Fruit fly (Drosophila melanogaster): ENCODE data around the gene myd.

Gene myd

dm6 chr3R:19166077-19166778, 14.2 kb upstream of the myd start (continued):
- TF ChIP-seq pho (GFP tag; optimal IDR thresholded peaks at IDR 0.05) (peak; percentile 39), CG18619 (GFP tag; optimal IDR thresholded peaks at IDR 0.05) (no peak), CG13775 (GFP tag; optimal IDR thresholded peaks at IDR 0.05) (peak; percentile 0), Blimp-1 (GFP tag; optimal IDR thresholded peaks at IDR 0.05) (peak; percentile 63), MESR4 (GFP tag; optimal IDR thresholded peaks at IDR 0.05) (no peak), wor (GFP tag; IDR thresholded peaks at IDR 0.05) (no peak), B-H1 (GFP tag; IDR thresholded peaks at IDR 0.05) (no peak), dan (GFP tag; IDR thresholded peaks at IDR 0.05) (no peak), CG17361 (GFP tag; IDR thresholded peaks at IDR 0.05) (0 out of 3 replicates have a peak, but pooled peaks have one; percentile 11), YL-1 (GFP tag; optimal IDR thresholded peaks at IDR 0.05) (no peak), CG15011 (GFP tag; optimal IDR thresholded peaks at IDR 0.05) (no peak), Oaz (GFP tag; IDR thresholded peaks at IDR 0.05) (no peak), unpg (GFP tag; optimal IDR thresholded peaks at IDR 0.05) (no peak), sd (tag; optimal IDR thresholded peaks at IDR 0.05) (peak; percentile 60), psq (GFP tag; optimal IDR thresholded peaks at IDR 0.05) (peak; percentile 32), crol (GFP tag; IDR thresholded peaks at IDR 0.05) (peak; percentile 40; the same call in 1 of the 2 replicates), CG32532 (GFP tag; IDR thresholded peaks at IDR 0.05) (peak; percentile 14; the same call in 1 of the 2 replicates), ewg (GFP tag; optimal IDR thresholded peaks at IDR 0.05) (peak; percentile 8), NC2β (GFP tag; optimal IDR thresholded peaks at IDR 0.05) (no peak), Dp (GFP tag; optimal IDR thresholded peaks at IDR 0.05) (no peak), ash1 (GFP tag; optimal IDR thresholded peaks at IDR 0.05) (no peak), CG4707 (GFP tag; optimal IDR thresholded peaks at IDR 0.05) (peak; percentile 27), CoRest (tag; optimal IDR thresholded peaks at IDR 0.05) (no peak), Xrp1 (GFP tag; IDR thresholded peaks at IDR 0.05) (peak; percentile 24; the same call in 1 of the 2 replicates), CG10462 (GFP tag; optimal IDR thresholded peaks at IDR 0.05) (no peak), scrt (GFP tag; optimal IDR thresholded peaks at IDR 0.05) (peak; percentile 82), lbe (GFP tag; optimal IDR thresholded peaks at IDR 0.05) (no peak), CG10431 (GFP tag; optimal IDR thresholded peaks at IDR 0.05) (peak; percentile 52), oc (tag; optimal IDR thresholded peaks at IDR 0.05) (peak; percentile 23), Stat92E (GFP tag; optimal IDR thresholded peaks at IDR 0.05) (peak in 1 of 3 experiments; percentile 1), ssp (GFP tag; IDR thresholded peaks at IDR 0.05) (no peak), CG17385 (GFP tag; optimal IDR thresholded peaks at IDR 0.05) (peak; percentile 4), ERR (GFP tag; optimal IDR thresholded peaks at IDR 0.05) (no peak), CG33213 (GFP tag; optimal IDR thresholded peaks at IDR 0.05) (no peak), mam (GFP tag; optimal IDR thresholded peaks at IDR 0.05) (no peak), CG2120 (GFP tag; optimal IDR thresholded peaks at IDR 0.05) (peak; percentile 31), Chrac-16 (GFP tag; optimal IDR thresholded peaks at IDR 0.05) (no peak), CG1233 (GFP tag; optimal IDR thresholded peaks at IDR 0.05) (no peak), PHDP (tag; optimal IDR thresholded peaks at IDR 0.05) (peak; percentile 34), CG32772 (GFP tag; IDR thresholded peaks at IDR 0.05) (0 out of 2 replicates have a peak, but pooled peaks have one; percentile 28), kni (GFP tag; optimal IDR thresholded peaks at IDR 0.05) (peak; percentile 75), unc-4 (GFP tag; IDR thresholded peaks at IDR 0.05; ENCODE audit: partially characterized antibody) (peak; percentile 10; the same call in 1 of the 2 replicates), Bgb (GFP tag; IDR thresholded peaks at IDR 0.05; ENCODE audit: partially characterized antibody) (no peak), chinmo (GFP tag; IDR thresholded peaks at IDR 0.05; ENCODE audit: partially characterized antibody) (peak; percentile 55; the same call in 1 of the 4 replicates), Six4 (GFP tag; optimal IDR thresholded peaks at IDR 0.05) (no peak), chm (GFP tag; IDR thresholded peaks at IDR 0.05) (0 out of 2 replicates have a peak, but pooled peaks have one; percentile 17), vvl (GFP tag; IDR thresholded peaks at IDR 0.05) (no peak), stwl (tag; optimal IDR thresholded peaks at IDR 0.05) (no peak), knrl (GFP tag; IDR thresholded peaks at IDR 0.05; ENCODE audit: partially characterized antibody) (no peak)
